Worm (Caenorhabditis elegans) whole organism, young adult: ENCODE measurements around the gene pan-1.
A peak's percentile ranks its signal among the peaks of the same experiment; 100 is the strongest.

ENCODE experiments used
- C17E4.6 ChIP-seq: fragments of 200-800 bp; sonication (Bioruptor generic); IDR thresholded peaks from 2 replicates; pipeline ENCODE4 v1.3.6; 2022; ENCODE audit warnings: missing genetic modification reagents, missing genetic modification characterization, missing compliant biosample characterization
- F33H1.4 ChIP-seq: fragments of 200-800 bp; sonication (Bioruptor generic); IDR thresholded peaks from 2 replicates; pipeline ENCODE4 v1.3.6; 2022; ENCODE audit warnings: missing genetic modification reagents, missing genetic modification characterization, missing compliant biosample characterization
- F57C9.4 ChIP-seq: sonication (generic microtip); optimal IDR thresholded peaks from 2 replicates; lab custom pipeline; 2017; ENCODE audit warnings: mild to moderate bottlenecking, missing genetic modification characterization, missing compliant biosample characterization
- K12H6.12 ChIP-seq: fragments of 200-800 bp; sonication (Bioruptor generic); optimal IDR thresholded peaks from 2 replicates; lab custom pipeline; 2018; ENCODE audit warnings: mild to moderate bottlenecking, missing genetic modification characterization, missing compliant biosample characterization
- T07F8.4 ChIP-seq: sonication (generic microtip); optimal IDR thresholded peaks from 2 replicates; lab custom pipeline; 2016; ENCODE audit warnings: mild to moderate bottlenecking, missing genetic modification characterization, moderate library complexity, missing compliant biosample characterization
- ceh-58 ChIP-seq: fragments of 200-800 bp; sonication (Bioruptor generic); IDR thresholded peaks from 2 replicates; pipeline ENCODE4 v1.3.6; 2022; ENCODE audit warnings: missing genetic modification characterization, missing compliant biosample characterization
- ekl-4 ChIP-seq: fragments of 200-800 bp; sonication (Bioruptor generic); IDR thresholded peaks from 2 replicates; pipeline ENCODE4 v1.3.6; 2022; ENCODE audit warnings: missing genetic modification reagents, missing genetic modification characterization, missing compliant biosample characterization
- lin-35 ChIP-seq, 3 experiments: fragments of 150-350 bp in 2 of 3; sonication (generic microtip) in 1 of 3; optimal IDR thresholded peaks; 2 replicates each; lab custom pipeline; 2014 to 2018; ENCODE audit warnings: missing biosample characterization in 3 of 3, missing genetic modification characterization in 3 of 3, missing genetic modification reagents in 3 of 3
- madf-6 ChIP-seq: fragments of 200-800 bp; sonication (Bioruptor generic); IDR thresholded peaks from 2 replicates; pipeline ENCODE4 v1.3.6; 2022; ENCODE audit warnings: missing genetic modification reagents, missing genetic modification characterization, missing compliant biosample characterization
- unc-130 ChIP-seq: sonication (generic microtip); optimal IDR thresholded peaks from 2 replicates; lab custom pipeline; 2016; ENCODE audit warnings: missing genetic modification reagents, missing genetic modification characterization, missing compliant biosample characterization
- unc-62 ChIP-seq: fragments of 150-350 bp; optimal IDR thresholded peaks from 2 replicates; lab custom pipeline; 2014; ENCODE audit warnings: missing biosample characterization, missing genetic modification reagents, missing genetic modification characterization
- ztf-6 ChIP-seq: fragments of 200-800 bp; sonication (Bioruptor generic); IDR thresholded peaks from 2 replicates; pipeline ENCODE4 v1.3.6; 2022; ENCODE audit warnings: missing genetic modification reagents, missing genetic modification characterization, missing compliant biosample characterization

DNA sequence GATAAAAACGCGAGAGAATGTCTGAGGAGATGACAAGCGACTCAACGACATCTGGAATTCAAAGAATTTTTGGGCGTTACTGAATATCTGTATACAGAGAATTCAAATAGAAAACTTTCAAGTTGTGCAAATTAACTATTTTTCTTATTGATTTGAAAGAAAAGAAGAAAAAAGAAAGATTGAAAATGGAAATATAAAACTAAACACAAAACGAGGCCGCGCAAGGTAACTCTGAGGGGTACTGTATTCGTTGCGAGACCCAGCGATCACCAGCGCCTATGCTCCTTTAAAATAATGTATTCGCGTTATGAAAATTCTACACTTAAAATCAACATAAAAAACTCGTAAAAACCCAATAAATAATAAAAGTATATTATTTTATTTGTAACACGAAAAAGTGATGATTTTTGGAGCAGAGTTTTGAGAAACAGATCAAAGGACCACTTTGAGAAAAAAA lies 33.3 kb downstream of the pan-1 start, which contains the start of gene asb-1:
- no peak for TF ChIP-seq ztf-6 (GFP tag; lab: Robert Waterston, UW)
- TF ChIP-seq C17E4.6 (GFP tag; lab: Robert Waterston, UW), result no peak
- no peak for TF ChIP-seq T07F8.4
- no peak for TF ChIP-seq ekl-4 (GFP tag; lab: Robert Waterston, UW)
- TF ChIP-seq lin-35 (GFP tag; optimal IDR thresholded peaks at IDR 0.05; lab: Kevin White, UChicago), result no peak
- no peak for TF ChIP-seq ceh-58 (GFP tag; lab: Robert Waterston, UW)
- TF ChIP-seq unc-130 (GFP tag; lab: Kevin White, UChicago), result peak; percentile 53
- peak; percentile 90 for TF ChIP-seq madf-6
- TF ChIP-seq unc-62 (GFP tag; lab: Kevin White, UChicago), result no peak
- TF ChIP-seq F33H1.4, result peak; percentile 94
- no peak for TF ChIP-seq K12H6.12 (tag; lab: Kevin White, UChicago)
- no peak for TF ChIP-seq F57C9.4 (tag; lab: Kevin White, UChicago)
